Worm (Caenorhabditis elegans) whole organism, late embryonic: ENCODE measurements around the gene str-82.

ENCODE experiments used
- C08G9.2 ChIP-seq: sonication (generic microtip); optimal IDR thresholded peaks from 2 replicates; lab custom pipeline; 2016; ENCODE audit warnings: mild to moderate bottlenecking, missing genetic modification characterization, moderate library complexity, missing compliant biosample characterization
- F13H6.1 ChIP-seq: sonication (generic microtip); optimal IDR thresholded peaks from 2 replicates; lab custom pipeline; 2016; ENCODE audit warnings: missing genetic modification characterization, missing compliant biosample characterization
- K02D7.2 ChIP-seq: sonication (generic microtip); optimal IDR thresholded peaks from 2 replicates; lab custom pipeline; 2017; ENCODE audit warnings: mild to moderate bottlenecking, missing genetic modification characterization, missing compliant biosample characterization
- K09A11.1 ChIP-seq: sonication (generic microtip); optimal IDR thresholded peaks from 2 replicates; lab custom pipeline; 2017; ENCODE audit warnings: antibody characterized with exemption, mild to moderate bottlenecking, missing genetic modification characterization, missing compliant biosample characterization; ENCODE audit not compliant: insufficient read depth
- Y22D7AL.16 ChIP-seq: sonication (generic microtip); optimal IDR thresholded peaks from 2 replicates; lab custom pipeline; 2016; ENCODE audit warnings: missing genetic modification characterization, missing compliant biosample characterization
- ceh-18 ChIP-seq: sonication (generic microtip); optimal IDR thresholded peaks from 2 replicates; lab custom pipeline; 2016; ENCODE audit warnings: missing genetic modification characterization, missing compliant biosample characterization
- ceh-19 ChIP-seq: fragments of 200-800 bp; sonication (Bioruptor generic); optimal IDR thresholded peaks from 2 replicates; lab custom pipeline; 2018; ENCODE audit warnings: mild to moderate bottlenecking, missing genetic modification characterization, missing compliant biosample characterization
- ceh-24 ChIP-seq: sonication (generic microtip); optimal IDR thresholded peaks from 2 replicates; lab custom pipeline; 2016; ENCODE audit warnings: mild to moderate bottlenecking, missing genetic modification characterization, missing compliant biosample characterization
- ceh-30 ChIP-seq: fragments of 150-350 bp; optimal IDR thresholded peaks from 2 replicates; lab custom pipeline; 2014; ENCODE audit warnings: missing biosample characterization, missing genetic modification characterization
- ceh-31 ChIP-seq: sonication (generic microtip); optimal IDR thresholded peaks from 2 replicates; lab custom pipeline; 2016; ENCODE audit warnings: missing genetic modification characterization, missing compliant biosample characterization
- ceh-6 ChIP-seq: fragments of 200-800 bp; sonication (Bioruptor generic); optimal IDR thresholded peaks from 2 replicates; lab custom pipeline; 2018; ENCODE audit warnings: mild to moderate bottlenecking, missing genetic modification characterization, missing compliant biosample characterization
- ceh-9 ChIP-seq: sonication (generic microtip); optimal IDR thresholded peaks from 2 replicates; lab custom pipeline; 2016; ENCODE audit warnings: mild to moderate bottlenecking, missing genetic modification characterization, inconsistent platforms, missing compliant biosample characterization
- che-1 ChIP-seq: sonication (generic microtip); optimal IDR thresholded peaks from 2 replicates; lab custom pipeline; 2016; ENCODE audit warnings: mild to moderate bottlenecking, missing genetic modification characterization, missing compliant biosample characterization
- dmd-4 ChIP-seq: sonication (generic microtip); optimal IDR thresholded peaks from 2 replicates; lab custom pipeline; 2016; ENCODE audit warnings: borderline replicate concordance, missing genetic modification characterization, missing compliant biosample characterization
- dve-1 ChIP-seq: sonication (generic microtip); optimal IDR thresholded peaks from 2 replicates; lab custom pipeline; 2017; ENCODE audit warnings: antibody characterized with exemption, mild to moderate bottlenecking, missing genetic modification characterization, missing compliant biosample characterization
- elt-2 ChIP-seq: sonication (generic microtip); optimal IDR thresholded peaks from 2 replicates; lab custom pipeline; 2016; ENCODE audit warnings: missing genetic modification reagents, missing genetic modification characterization, missing compliant biosample characterization
- elt-4 ChIP-seq: sonication (generic microtip); optimal IDR thresholded peaks from 2 replicates; lab custom pipeline; 2016; ENCODE audit warnings: missing genetic modification characterization, missing compliant biosample characterization
- ets-4 ChIP-seq: sonication (generic microtip); optimal IDR thresholded peaks from 2 replicates; lab custom pipeline; 2016; ENCODE audit warnings: missing genetic modification characterization, missing compliant biosample characterization
- eyg-1 ChIP-seq: sonication (generic microtip); optimal IDR thresholded peaks from 2 replicates; lab custom pipeline; 2016; ENCODE audit warnings: missing genotype, missing genetic modification characterization, missing compliant biosample characterization
- hlh-15 ChIP-seq: sonication (generic microtip); optimal IDR thresholded peaks from 2 replicates; lab custom pipeline; 2016; ENCODE audit warnings: missing genetic modification characterization, missing compliant biosample characterization
- hlh-30 ChIP-seq: sonication (generic microtip); optimal IDR thresholded peaks from 2 replicates; lab custom pipeline; 2017; ENCODE audit warnings: antibody characterized with exemption, missing genetic modification characterization, missing compliant biosample characterization; ENCODE audit not compliant: insufficient read depth
- hlh-8 ChIP-seq: sonication (generic microtip); optimal IDR thresholded peaks from 2 replicates; lab custom pipeline; 2016; ENCODE audit warnings: missing genotype, missing genetic modification characterization, missing compliant biosample characterization
- lim-6 ChIP-seq: sonication (generic microtip); optimal IDR thresholded peaks from 2 replicates; lab custom pipeline; 2016; ENCODE audit warnings: missing genetic modification characterization, missing compliant biosample characterization
- madf-2 ChIP-seq: sonication (generic microtip); optimal IDR thresholded peaks from 2 replicates; lab custom pipeline; 2017; ENCODE audit warnings: missing genetic modification characterization, missing compliant biosample characterization
- mec-3 ChIP-seq: sonication (generic microtip); optimal IDR thresholded peaks from 2 replicates; lab custom pipeline; 2016; ENCODE audit warnings: borderline replicate concordance, missing genetic modification characterization, missing compliant biosample characterization
- nfya-1 ChIP-seq: sonication (generic microtip); optimal IDR thresholded peaks from 2 replicates; lab custom pipeline; 2017; ENCODE audit warnings: missing genetic modification characterization, mild to moderate bottlenecking, missing compliant biosample characterization, antibody characterized with exemption, moderate library complexity
- nhr-11 ChIP-seq: fragments of 150-350 bp; optimal IDR thresholded peaks from 2 replicates; lab custom pipeline; 2014; ENCODE audit warnings: missing biosample characterization, missing genetic modification characterization
- npax-4 ChIP-seq: sonication (generic microtip); optimal IDR thresholded peaks from 2 replicates; lab custom pipeline; 2016; ENCODE audit warnings: missing genetic modification characterization, missing compliant biosample characterization
- odd-2 ChIP-seq: sonication (generic microtip); optimal IDR thresholded peaks from 2 replicates; lab custom pipeline; 2017; ENCODE audit warnings: antibody characterized with exemption, mild to moderate bottlenecking, missing genetic modification characterization, missing compliant biosample characterization
- pag-3 ChIP-seq: sonication (generic microtip); optimal IDR thresholded peaks from 2 replicates; lab custom pipeline; 2016; ENCODE audit warnings: missing compliant biosample characterization, missing genetic modification characterization, borderline replicate concordance
- pat-9 ChIP-seq: fragments of 200-800 bp; sonication (Bioruptor generic); optimal IDR thresholded peaks from 2 replicates; lab custom pipeline; 2018; ENCODE audit warnings: mild to moderate bottlenecking, missing genetic modification characterization, moderate library complexity, missing compliant biosample characterization
- pqm-1 ChIP-seq: sonication (generic microtip); optimal IDR thresholded peaks from 2 replicates; lab custom pipeline; 2016; ENCODE audit warnings: missing genetic modification characterization, missing compliant biosample characterization
- pros-1 ChIP-seq: fragments of 150-350 bp; optimal IDR thresholded peaks from 2 replicates; lab custom pipeline; 2014; ENCODE audit warnings: missing biosample characterization, missing genetic modification reagents, missing genetic modification characterization
- ref-2 ChIP-seq: sonication (generic microtip); optimal IDR thresholded peaks from 2 replicates; lab custom pipeline; 2016; ENCODE audit warnings: missing genetic modification characterization, missing compliant biosample characterization
- rnt-1 ChIP-seq: sonication (generic microtip); optimal IDR thresholded peaks from 2 replicates; lab custom pipeline; 2016; ENCODE audit warnings: missing genetic modification characterization, missing compliant biosample characterization
- sdc-2 ChIP-seq: sonication (generic microtip); optimal IDR thresholded peaks from 2 replicates; lab custom pipeline; 2016; ENCODE audit warnings: missing genotype, missing genetic modification characterization, missing compliant biosample characterization
- syd-9 ChIP-seq: sonication (generic microtip); optimal IDR thresholded peaks from 2 replicates; lab custom pipeline; 2016; ENCODE audit warnings: mild to moderate bottlenecking, missing genetic modification characterization, moderate library complexity, missing compliant biosample characterization
- tbx-2 ChIP-seq: sonication (generic microtip); optimal IDR thresholded peaks from 2 replicates; lab custom pipeline; 2016; ENCODE audit warnings: missing genetic modification characterization, missing compliant biosample characterization
- ttx-3 ChIP-seq: sonication (generic microtip); optimal IDR thresholded peaks from 2 replicates; lab custom pipeline; 2016; ENCODE audit warnings: missing genetic modification reagents, missing genetic modification characterization, missing compliant biosample characterization
- unc-3 ChIP-seq, 2 experiments: fragments of 200-800 bp in 1 of 2; sonication (Bioruptor generic) in 1 of 2; sonication (generic microtip) in 1 of 2; conservative IDR thresholded peaks in 1 of 2; optimal IDR thresholded peaks in 1 of 2; 2 replicates each; pipeline versions ENCODE4 v1.3.6 to Lab custom; 2016 to 2022; ENCODE audit warnings: missing compliant biosample characterization in 2 of 2, missing genetic modification characterization in 2 of 2, missing genetic modification reagents in 1 of 2
- unc-42 ChIP-seq: sonication (generic microtip); optimal IDR thresholded peaks from 2 replicates; lab custom pipeline; 2016; ENCODE audit warnings: missing genotype, missing genetic modification characterization, missing compliant biosample characterization
- unc-86 ChIP-seq: sonication (generic microtip); optimal IDR thresholded peaks from 2 replicates; lab custom pipeline; 2016; ENCODE audit warnings: missing genetic modification characterization, missing compliant biosample characterization
- zip-5 ChIP-seq: sonication (generic microtip); optimal IDR thresholded peaks from 2 replicates; lab custom pipeline; 2016; ENCODE audit warnings: missing genetic modification characterization, missing compliant biosample characterization
- ztf-16 ChIP-seq: sonication (generic microtip); optimal IDR thresholded peaks from 2 replicates; lab custom pipeline; 2017; ENCODE audit warnings: missing genetic modification characterization, missing compliant biosample characterization

str-82 gene

ce11 chrV:3987616-3988015 is 13.2 kb downstream of the str-82 start, which contains the start of gene nlp-28:
nlp-28 (plus strand) TSS chrV:3987900.
- TF ChIP-seq hlh-30 (tag; lab: Kevin White, UChicago) (no peak), pros-1 (tag; lab: Kevin White, UChicago) (no peak), mec-3 (tag; lab: Kevin White, UChicago) (no peak), nfya-1 (no peak), lim-6 (tag; lab: Kevin White, UChicago) (no peak), dmd-4 (tag; lab: Kevin White, UChicago) (no peak), Y22D7AL.16 (tag; lab: Kevin White, UChicago) (no peak), sdc-2 (tag; lab: Kevin White, UChicago) (no peak), unc-86 (tag; lab: Kevin White, UChicago) (no peak), madf-2 (tag; lab: Kevin White, UChicago) (no peak), ceh-31 (no peak), pat-9 (tag; lab: Kevin White, UChicago) (no peak), ceh-9 (tag; lab: Kevin White, UChicago) (no peak), syd-9 (tag; lab: Kevin White, UChicago) (no peak), odd-2 (tag; lab: Kevin White, UChicago) (no peak), zip-5 (tag; lab: Kevin White, UChicago) (no peak), ceh-18 (tag; lab: Kevin White, UChicago) (no peak)

ce11 chrV:3989070-3989469 is 14.6 kb downstream of the str-82 start, which contains the start of gene nlp-27:
nlp-27 (plus strand) TSS chrV:3989378.
- no peak for TF ChIP-seq K02D7.2 (tag; lab: Kevin White, UChicago)
- no peak for TF ChIP-seq C08G9.2 (tag; lab: Kevin White, UChicago)
- TF ChIP-seq dve-1 (tag; lab: Kevin White, UChicago): no peak
- TF ChIP-seq zip-5 (tag; lab: Kevin White, UChicago): no peak
- TF ChIP-seq elt-4 (tag; lab: Kevin White, UChicago): no peak
- no peak for TF ChIP-seq K09A11.1 (tag; lab: Kevin White, UChicago)
- TF ChIP-seq pqm-1 (tag; lab: Kevin White, UChicago): no peak
- TF ChIP-seq unc-42: no peak
- no peak for TF ChIP-seq nhr-11 (tag; lab: Kevin White, UChicago)
- no peak for TF ChIP-seq pag-3 (tag; lab: Kevin White, UChicago)
- TF ChIP-seq hlh-30 (tag; lab: Kevin White, UChicago): no peak

- TF ChIP-seq elt-2 (tag; lab: Kevin White, UChicago) (no peak), ceh-6 (GFP tag; lab: Kevin White, UChicago) (no peak), syd-9 (tag; lab: Kevin White, UChicago) (no peak), K02D7.2 (tag; lab: Kevin White, UChicago) (no peak), ref-2 (tag; lab: Kevin White, UChicago) (no peak), C08G9.2 (tag; lab: Kevin White, UChicago) (no peak), eyg-1 (tag; lab: Kevin White, UChicago) (no peak), npax-4 (tag; lab: Kevin White, UChicago) (no peak), F13H6.1 (tag; lab: Kevin White, UChicago) (no peak), pat-9 (tag; lab: Kevin White, UChicago) (no peak), che-1 (tag; lab: Kevin White, UChicago) (no peak), ztf-16 (tag; lab: Kevin White, UChicago) (no peak), hlh-8 (tag; lab: Kevin White, UChicago) (no peak), tbx-2 (tag; lab: Kevin White, UChicago) (no peak)
Measured at ce11 chrV:3992334-3992733, 17.9 kb downstream of the str-82 start.

ce11 chrV:3994048-3994447 is 19.6 kb downstream of the str-82 start, which contains the start of gene K09D9.9:
K09D9.9 (minus strand) TSS chrV:3994148.
- no peak for TF ChIP-seq ets-4 (tag; lab: Kevin White, UChicago)
- TF ChIP-seq unc-3 (GFP tag; conservative IDR thresholded peaks at IDR 0.05; lab: Robert Waterston, UW): no peak
- no peak for TF ChIP-seq unc-3 (tag; optimal IDR thresholded peaks at IDR 0.05; lab: Kevin White, UChicago)
- no peak for TF ChIP-seq ceh-19 (GFP tag; lab: Kevin White, UChicago)
- no peak for TF ChIP-seq ttx-3 (tag; lab: Kevin White, UChicago)
- TF ChIP-seq ceh-24: no peak
- no peak for TF ChIP-seq pqm-1 (tag; lab: Kevin White, UChicago)
- TF ChIP-seq ceh-30 (tag; lab: Kevin White, UChicago): no peak
- TF ChIP-seq hlh-15 (tag; lab: Kevin White, UChicago): no peak
- TF ChIP-seq rnt-1 (tag; lab: Kevin White, UChicago): no peak
- TF ChIP-seq hlh-30 (tag; lab: Kevin White, UChicago): no peak
